Worm (Caenorhabditis elegans): ENCODE measurements around the gene chil-18.
A peak's percentile ranks its signal among the peaks of the same experiment; 100 is the strongest.

chil-18 gene

DNA sequence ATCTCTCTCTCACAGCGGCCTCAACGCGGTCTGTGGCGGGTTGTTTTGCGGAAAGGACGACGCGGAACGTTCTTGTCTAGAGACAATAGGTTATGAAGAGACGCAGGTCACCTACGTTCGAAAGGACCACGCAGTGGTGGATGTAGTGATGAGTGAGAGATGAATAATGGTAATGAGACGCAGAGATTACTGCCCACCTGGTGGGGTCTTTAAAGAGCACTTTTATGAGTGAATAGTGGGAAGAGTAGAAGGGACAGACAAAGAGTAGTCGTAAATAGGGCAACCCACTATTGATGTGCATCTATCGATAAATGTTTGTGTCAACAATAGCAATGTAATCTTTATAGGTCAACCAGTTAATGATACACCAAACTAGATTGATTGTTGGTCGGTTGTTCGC is 43.0 kb downstream of the chil-18 start:
- peak; percentile 48 for TF ChIP-seq elt-2 (tag; optimal IDR thresholded peaks at IDR 0.05)
- TF ChIP-seq ceh-2 (tag; optimal IDR thresholded peaks at IDR 0.05) = peak; percentile 36
- TF ChIP-seq rnt-1 (tag; optimal IDR thresholded peaks at IDR 0.05) = peak; percentile 52
- TF ChIP-seq zip-5 (tag; optimal IDR thresholded peaks at IDR 0.05) = no peak
- no peak for TF ChIP-seq ets-4 (tag; optimal IDR thresholded peaks at IDR 0.05)
- TF ChIP-seq fkh-10 (GFP tag; optimal IDR thresholded peaks at IDR 0.05) = no peak
- no peak for TF ChIP-seq che-1 (tag; optimal IDR thresholded peaks at IDR 0.05)
- TF ChIP-seq hlh-8 (tag; optimal IDR thresholded peaks at IDR 0.05) = peak; percentile 31
- no peak for TF ChIP-seq elt-4 (tag; optimal IDR thresholded peaks at IDR 0.05)
- peak; percentile 31 for TF ChIP-seq tbx-2 (tag; optimal IDR thresholded peaks at IDR 0.05)
- no peak for TF ChIP-seq ttx-3 (tag; optimal IDR thresholded peaks at IDR 0.05)
- TF ChIP-seq fkh-6 (tag; optimal IDR thresholded peaks at IDR 0.05) = no peak
- peak; percentile 60 for TF ChIP-seq ref-2 (tag; optimal IDR thresholded peaks at IDR 0.05)
- TF ChIP-seq sox-2 (GFP tag; IDR thresholded peaks at IDR 0.05) = peak; percentile 32; the same call in 1 of the 2 replicates
- no peak for TF ChIP-seq pqm-1 (tag; optimal IDR thresholded peaks at IDR 0.05)
- no peak for TF ChIP-seq lin-11 (tag; optimal IDR thresholded peaks at IDR 0.05)
- TF ChIP-seq F13H6.1 (tag; optimal IDR thresholded peaks at IDR 0.05) = no peak
- TF ChIP-seq unc-42 (tag; optimal IDR thresholded peaks at IDR 0.05) = no peak
- no peak for TF ChIP-seq C38D4.7 (GFP tag; optimal IDR thresholded peaks at IDR 0.05)
- no peak for TF ChIP-seq nhr-11 (tag; optimal IDR thresholded peaks at IDR 0.05)
- TF ChIP-seq unc-55 (GFP tag; optimal IDR thresholded peaks at IDR 0.05) = peak; percentile 51
- TF ChIP-seq ceh-31 (tag; optimal IDR thresholded peaks at IDR 0.05) = peak; percentile 29
- peak; percentile 29 for TF ChIP-seq ceh-22 (tag; optimal IDR thresholded peaks at IDR 0.05)
- no peak for TF ChIP-seq hlh-13 (GFP tag; optimal IDR thresholded peaks at IDR 0.05)
- no peak for TF ChIP-seq sox-4 (tag; optimal IDR thresholded peaks at IDR 0.05)
- no peak for TF ChIP-seq ceh-6 (GFP tag; optimal IDR thresholded peaks at IDR 0.05)
- TF ChIP-seq lim-6 (tag; optimal IDR thresholded peaks at IDR 0.05) = no peak
- no peak for TF ChIP-seq pha-4 (tag; optimal IDR thresholded peaks at IDR 0.05)
- TF ChIP-seq ceh-30 (tag; optimal IDR thresholded peaks at IDR 0.05) = no peak
- TF ChIP-seq nfya-1 (tag; optimal IDR thresholded peaks at IDR 0.05) = peak; percentile 31
- no peak for TF ChIP-seq dmd-4 (tag; optimal IDR thresholded peaks at IDR 0.05; ENCODE audit: borderline replicate concordance)
- no peak for TF ChIP-seq unc-3 (GFP tag; conservative IDR thresholded peaks at IDR 0.05)
- TF ChIP-seq unc-3 (tag; optimal IDR thresholded peaks at IDR 0.05) = no peak
- TF ChIP-seq fax-1 (tag; optimal IDR thresholded peaks at IDR 0.05) = no peak

DNA sequence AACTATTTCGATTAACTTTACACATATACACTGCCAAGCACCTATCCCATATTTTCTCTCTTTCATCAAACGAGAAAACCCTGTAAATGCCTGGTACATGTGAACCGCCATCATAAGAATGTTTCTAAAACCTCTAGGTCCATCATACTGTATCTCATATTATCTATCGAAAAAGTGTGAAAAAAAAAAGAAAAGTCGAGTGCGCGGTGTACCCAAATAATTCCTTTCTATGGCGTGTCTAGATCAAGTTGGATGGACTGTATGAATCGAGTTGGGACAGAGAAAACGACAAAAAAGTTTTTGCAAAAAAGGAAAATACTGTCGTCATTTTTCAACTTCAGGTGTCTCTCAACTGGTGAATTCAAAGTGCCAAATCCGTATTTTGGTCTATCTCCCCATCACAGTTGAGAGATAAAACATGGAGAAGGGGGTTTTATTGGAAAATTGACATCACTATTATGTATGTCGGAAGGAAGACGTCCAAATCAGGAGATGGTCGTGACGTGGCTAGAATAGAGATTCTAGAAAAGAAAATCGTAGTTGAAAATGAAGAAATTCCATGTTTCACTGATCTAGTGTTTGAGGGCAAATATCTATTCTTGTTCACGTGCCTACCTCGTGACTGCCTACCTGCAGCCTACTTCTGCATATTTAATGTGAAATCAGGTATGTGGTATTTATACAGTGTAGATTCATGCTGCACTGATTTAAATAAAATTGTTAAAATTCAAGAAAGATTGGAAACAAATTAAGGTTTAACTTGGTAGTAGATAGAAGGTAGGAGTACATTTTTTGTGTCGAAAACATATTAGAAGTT is 45.4 kb downstream of the chil-18 start:
- TF ChIP-seq pros-1 (tag; optimal IDR thresholded peaks at IDR 0.05) (no peak), hlh-30 (tag; optimal IDR thresholded peaks at IDR 0.05; ENCODE audit: insufficient read depth) (no peak), unc-42 (tag; optimal IDR thresholded peaks at IDR 0.05) (no peak), pha-4 (tag; optimal IDR thresholded peaks at IDR 0.05) (no peak), tbx-7 (tag; optimal IDR thresholded peaks at IDR 0.05) (no peak), hlh-8 (tag; optimal IDR thresholded peaks at IDR 0.05) (no peak), syd-9 (tag; optimal IDR thresholded peaks at IDR 0.05) (no peak), madf-2 (tag; optimal IDR thresholded peaks at IDR 0.05) (no peak), unc-86 (tag; optimal IDR thresholded peaks at IDR 0.05) (no peak), hlh-13 (GFP tag; optimal IDR thresholded peaks at IDR 0.05) (no peak), elt-2 (tag; optimal IDR thresholded peaks at IDR 0.05) (no peak), ceh-19 (GFP tag; optimal IDR thresholded peaks at IDR 0.05) (no peak)

Data from whole organism, late embryonic.